Worm (Caenorhabditis elegans): ENCODE data around the gene atfs-1.

- TF ChIP-seq lsy-2 (tag; optimal IDR thresholded peaks at IDR 0.05): no peak
- TF ChIP-seq nhr-237 (tag; optimal IDR thresholded peaks at IDR 0.05): no peak
- no peak for TF ChIP-seq mab-5 (tag; optimal IDR thresholded peaks at IDR 0.05)
- TF ChIP-seq unc-39 (tag; optimal IDR thresholded peaks at IDR 0.05): no peak
Observed at ce11 chrV:14192870-14193269, 593 bp upstream of the atfs-1 start.

Measured in whole organism, mixed stage, embryonic.